Fruit fly (Drosophila melanogaster) whole organism: Measurements from ENCODE around the gene CG9813.

Experiments
- CG8478 ChIP-seq: fragments of >200 bp; optimal IDR thresholded peaks from 2 replicates; lab custom pipeline; 2018; ENCODE audit warnings: inconsistent platforms
- Dll ChIP-seq: fragments of >200 bp; optimal IDR thresholded peaks from 2 replicates; lab custom pipeline; 2017
- EcR ChIP-seq, 2 experiments: fragments of >200 bp; optimal IDR thresholded peaks; 2 replicates each; lab custom pipeline; 2017; ENCODE audit warnings: missing biosample characterization in 2 of 2, missing genetic modification characterization in 2 of 2, missing genetic modification reagents in 2 of 2
- pan ChIP-seq: fragments of >200 bp; optimal IDR thresholded peaks from 2 replicates; lab custom pipeline; 2017
- psq ChIP-seq: fragments of >200 bp; optimal IDR thresholded peaks from 2 replicates; lab custom pipeline; 2017
- usp ChIP-seq: fragments of >200 bp; optimal IDR thresholded peaks from 2 replicates; lab custom pipeline; 2017; ENCODE audit warnings: missing biosample characterization, missing genetic modification characterization, mixed read lengths

Gene CG9813

dm6 chr3R:13338030-13338429 is 41.5 kb downstream of the CG9813 start, which contains the start of gene PK2-R1:
Gene PK2-R1 (plus strand): TSS chr3R:13338330.
- no peak for TF ChIP-seq EcR (GFP tag; optimal IDR thresholded peaks at IDR 0.05; lab: Kevin White, UChicago)
- TF ChIP-seq pan (lab: Kevin White, UChicago), result no peak
- TF ChIP-seq Dll (lab: Kevin White, UChicago), result no peak
- no peak for TF ChIP-seq usp (GFP tag; lab: Kevin White, UChicago)
- no peak for TF ChIP-seq CG8478 (lab: Kevin White, UChicago)
- no peak for TF ChIP-seq psq

dm6 chr3R:13334007-13334406 is 45.6 kb downstream of the CG9813 start, which contains the start of gene PK2-R2:
Gene PK2-R2 (minus strand): TSS chr3R:13334166.
- no peak for TF ChIP-seq psq
- TF ChIP-seq CG8478 (lab: Kevin White, UChicago), result no peak
- no peak for TF ChIP-seq EcR (GFP tag; optimal IDR thresholded peaks at IDR 0.05; lab: Kevin White, UChicago)
- TF ChIP-seq Dll (lab: Kevin White, UChicago), result no peak
- TF ChIP-seq usp (GFP tag; lab: Kevin White, UChicago), result no peak
- TF ChIP-seq pan (lab: Kevin White, UChicago), result no peak

dm6 chr3R:13333031-13333430 is 46.5 kb downstream of the CG9813 start:
- no peak for TF ChIP-seq CG8478 (lab: Kevin White, UChicago)
- no peak for TF ChIP-seq pan (lab: Kevin White, UChicago)
- no peak for TF ChIP-seq Dll (lab: Kevin White, UChicago)
- TF ChIP-seq usp (GFP tag; lab: Kevin White, UChicago), result no peak
- TF ChIP-seq EcR (GFP tag; optimal IDR thresholded peaks at IDR 0.05; lab: Kevin White, UChicago), result no peak
- TF ChIP-seq psq, result no peak
